Worm (Caenorhabditis elegans) whole organism, L1 larva: ENCODE data around the gene amt-4.
A peak's percentile ranks its signal among the peaks of the same experiment; 100 is the strongest.

Experiments used
- C04F5.9 ChIP-seq: sonication (generic microtip); optimal IDR thresholded peaks from 2 replicates; lab custom pipeline; 2016; ENCODE audit warnings: missing genetic modification characterization, missing compliant biosample characterization
- F16B12.6 ChIP-seq: fragments of 150-350 bp; optimal IDR thresholded peaks from 2 replicates; lab custom pipeline; 2014; ENCODE audit warnings: missing biosample characterization, missing genetic modification characterization
- aha-1 ChIP-seq: fragments of 150-350 bp; optimal IDR thresholded peaks from 2 replicates; lab custom pipeline; 2014; ENCODE audit warnings: missing biosample characterization, missing genetic modification characterization
- aly-2 ChIP-seq: fragments of 150-350 bp; optimal IDR thresholded peaks from 2 replicates; lab custom pipeline; 2014; ENCODE audit warnings: missing biosample characterization, missing genetic modification characterization
- blmp-1 ChIP-seq: fragments of 150-350 bp; optimal IDR thresholded peaks from 2 replicates; lab custom pipeline; 2014; ENCODE audit warnings: missing biosample characterization, missing genetic modification characterization
- ceh-63 ChIP-seq: fragments of 200-800 bp; sonication (Bioruptor generic); optimal IDR thresholded peaks from 2 replicates; lab custom pipeline; 2018; ENCODE audit warnings: mild to moderate bottlenecking, missing genetic modification characterization, missing compliant biosample characterization
- ceh-82 ChIP-seq, 3 experiments: fragments of 150-350 bp in 1 of 3; sonication (generic microtip) in 2 of 3; optimal IDR thresholded peaks; 2 replicates each; lab custom pipeline; 2014 to 2017; ENCODE audit warnings: missing biosample characterization in 3 of 3, missing genetic modification characterization in 3 of 3
- dsc-1 ChIP-seq: sonication (generic microtip); optimal IDR thresholded peaks from 2 replicates; lab custom pipeline; 2016; ENCODE audit warnings: mild to moderate bottlenecking, missing genetic modification characterization, missing compliant biosample characterization
- efl-1 ChIP-seq, 4 experiments: fragments of 150-350 bp; optimal IDR thresholded peaks in 3 of 4; peaks in 1 of 4; 1 replicate in 1 of 4; 2 replicates in 3 of 4; lab custom pipeline; 2014; ENCODE audit warnings: missing biosample characterization in 2 of 4, missing genetic modification characterization in 2 of 4, missing genetic modification reagents in 2 of 4
- efl-3 ChIP-seq: fragments of 200-800 bp; sonication (Bioruptor generic); optimal IDR thresholded peaks from 2 replicates; lab custom pipeline; 2018; ENCODE audit warnings: mild to moderate bottlenecking, missing genetic modification characterization, missing compliant biosample characterization
- egl-13 ChIP-seq: sonication (generic microtip); optimal IDR thresholded peaks from 2 replicates; lab custom pipeline; 2016; ENCODE audit warnings: missing genotype, missing genetic modification reagents, missing genetic modification characterization, missing compliant biosample characterization
- ets-5 ChIP-seq: fragments of 200-800 bp; sonication (Bioruptor generic); IDR thresholded peaks from 2 replicates; pipeline ENCODE4 v1.3.6; 2022; ENCODE audit warnings: missing genetic modification characterization, missing compliant biosample characterization
- fkh-10 ChIP-seq: sonication (generic microtip); optimal IDR thresholded peaks from 2 replicates; lab custom pipeline; 2017; ENCODE audit warnings: missing biosample characterization, missing genetic modification reagents, missing genetic modification characterization
- fkh-8 ChIP-seq: sonication (generic microtip); optimal IDR thresholded peaks from 2 replicates; lab custom pipeline; 2016; ENCODE audit warnings: mild to moderate bottlenecking, missing genetic modification characterization, missing compliant biosample characterization
- hpl-2 ChIP-seq: fragments of 150-350 bp; optimal IDR thresholded peaks from 2 replicates; lab custom pipeline; 2014; ENCODE audit warnings: missing biosample characterization, missing genetic modification reagents, missing genetic modification characterization
- isw-1 ChIP-seq: fragments of 200-800 bp; sonication (Bioruptor generic); IDR thresholded peaks from 2 replicates; pipeline ENCODE4 v1.3.6; 2022; ENCODE audit warnings: missing genetic modification characterization, missing compliant biosample characterization
- lin-14 ChIP-seq: fragments of 200-800 bp; sonication (Bioruptor generic); optimal IDR thresholded peaks from 2 replicates; lab custom pipeline; 2018; ENCODE audit warnings: mild to moderate bottlenecking, missing genetic modification characterization, moderate library complexity, missing compliant biosample characterization
- lin-15B ChIP-seq: fragments of 150-350 bp; sonication (generic microtip); optimal IDR thresholded peaks from 3 replicates; lab custom pipeline; 2014; ENCODE audit warnings: missing biosample characterization, missing genetic modification characterization
- lin-35 ChIP-seq, 2 experiments: fragments of 150-350 bp; optimal IDR thresholded peaks; 2 replicates each; lab custom pipeline; 2014; ENCODE audit warnings: missing biosample characterization in 2 of 2, missing genetic modification characterization in 2 of 2, missing genetic modification reagents in 2 of 2
- lin-39 ChIP-seq: fragments of 150-350 bp; optimal IDR thresholded peaks from 2 replicates; lab custom pipeline; 2014; ENCODE audit warnings: missing biosample characterization, missing genetic modification reagents, missing genetic modification characterization
- lir-3 ChIP-seq: sonication (generic microtip); optimal IDR thresholded peaks from 2 replicates; lab custom pipeline; 2016; ENCODE audit warnings: mild to moderate bottlenecking, missing genetic modification characterization, moderate library complexity, missing compliant biosample characterization; ENCODE audit not compliant: poor library complexity
- mef-2 ChIP-seq: fragments of 150-350 bp; optimal IDR thresholded peaks from 2 replicates; lab custom pipeline; 2014; ENCODE audit warnings: missing biosample characterization, missing genetic modification characterization
- mep-1 ChIP-seq: fragments of 150-350 bp; optimal IDR thresholded peaks from 2 replicates; lab custom pipeline; 2014; ENCODE audit warnings: missing biosample characterization, missing genetic modification characterization
- nhr-19 ChIP-seq: fragments of 200-800 bp; sonication (Bioruptor generic); conservative IDR thresholded peaks from 2 replicates; pipeline ENCODE4 v1.3.6; 2022; ENCODE audit warnings: missing genetic modification characterization, missing compliant biosample characterization
- nhr-28 ChIP-seq: fragments of 150-350 bp; optimal IDR thresholded peaks from 2 replicates; lab custom pipeline; 2014; ENCODE audit warnings: missing biosample characterization, missing genetic modification characterization
- nhr-47 ChIP-seq: sonication (generic microtip); optimal IDR thresholded peaks from 2 replicates; lab custom pipeline; 2016; ENCODE audit warnings: mild to moderate bottlenecking, missing genetic modification characterization, moderate library complexity, missing compliant biosample characterization
- nhr-71 ChIP-seq: sonication (generic microtip); optimal IDR thresholded peaks from 2 replicates; lab custom pipeline; 2016; ENCODE audit warnings: mild to moderate bottlenecking, missing genetic modification characterization, moderate library complexity, missing compliant biosample characterization
- nhr-77 ChIP-seq: fragments of 150-350 bp; optimal IDR thresholded peaks from 2 replicates; lab custom pipeline; 2014; ENCODE audit warnings: missing biosample characterization, missing genetic modification characterization
- unc-130 ChIP-seq: fragments of 150-350 bp; optimal IDR thresholded peaks from 2 replicates; lab custom pipeline; 2017; ENCODE audit warnings: missing biosample characterization, missing genetic modification characterization, inconsistent platforms
- unc-30 ChIP-seq: sonication (generic microtip); optimal IDR thresholded peaks from 2 replicates; lab custom pipeline; 2017; ENCODE audit warnings: missing biosample characterization, missing genetic modification characterization
- ztf-4 ChIP-seq: fragments of 150-350 bp; optimal IDR thresholded peaks from 2 replicates; lab custom pipeline; 2014; ENCODE audit warnings: missing biosample characterization, missing genetic modification characterization

amt-4 gene

DNA sequence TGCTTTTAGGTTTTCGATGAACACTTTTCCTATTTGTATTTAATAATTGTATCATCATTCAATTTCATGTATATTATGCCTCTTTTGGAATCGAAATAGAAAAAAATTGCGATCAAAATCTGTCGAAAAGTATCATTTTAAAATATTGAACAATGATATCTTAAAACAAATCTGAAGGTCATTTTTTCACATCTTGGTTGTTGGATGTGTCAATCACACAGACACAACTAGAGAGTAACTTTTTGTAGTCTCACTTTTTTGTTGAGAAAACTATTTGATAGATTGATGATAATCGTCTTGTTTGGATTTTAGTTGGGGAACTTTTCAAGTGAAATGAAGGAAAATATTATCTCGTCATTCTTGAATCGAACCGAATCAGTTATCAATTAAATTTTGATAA, 4.2 kb downstream of the amt-4 start (continued):
- TF ChIP-seq lin-35 (GFP tag; optimal IDR thresholded peaks at IDR 0.05; lab: Kevin White, UChicago) (no peak), F16B12.6 (no peak), unc-30 (tag; lab: Kevin White, UChicago) (no peak), nhr-19 (GFP tag; lab: Robert Waterston, UW) (no peak)
- TF ChIP-seq, all 84 proteins: peak for 8

DNA sequence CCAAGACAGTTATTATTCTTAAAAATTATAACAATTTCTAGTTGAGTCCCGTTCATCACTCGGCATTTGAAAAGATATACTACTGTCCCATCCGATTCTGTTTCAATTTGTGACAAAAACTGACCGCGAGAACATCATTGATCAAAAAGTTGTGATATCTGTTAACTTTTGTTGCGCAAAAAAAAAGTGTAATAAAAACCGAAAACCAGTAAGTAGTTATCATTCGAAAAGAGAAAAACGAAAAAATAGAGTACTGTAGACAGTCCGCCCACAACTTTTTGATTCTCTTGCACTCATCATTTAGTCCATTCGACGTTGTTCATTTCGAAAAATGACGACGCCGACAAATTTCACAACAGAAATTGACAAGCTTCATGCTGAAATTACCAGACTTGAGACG, 6.0 kb downstream of the amt-4 start, which contains the start of gene amt-1:
Gene amt-1, plus strand, starts transcription at position 301 of the 400 bp plus-strand sequence.
- TF ChIP-seq egl-13 (tag; lab: Kevin White, UChicago) (no peak), blmp-1 (tag; lab: Kevin White, UChicago) (peak; percentile 16)

DNA sequence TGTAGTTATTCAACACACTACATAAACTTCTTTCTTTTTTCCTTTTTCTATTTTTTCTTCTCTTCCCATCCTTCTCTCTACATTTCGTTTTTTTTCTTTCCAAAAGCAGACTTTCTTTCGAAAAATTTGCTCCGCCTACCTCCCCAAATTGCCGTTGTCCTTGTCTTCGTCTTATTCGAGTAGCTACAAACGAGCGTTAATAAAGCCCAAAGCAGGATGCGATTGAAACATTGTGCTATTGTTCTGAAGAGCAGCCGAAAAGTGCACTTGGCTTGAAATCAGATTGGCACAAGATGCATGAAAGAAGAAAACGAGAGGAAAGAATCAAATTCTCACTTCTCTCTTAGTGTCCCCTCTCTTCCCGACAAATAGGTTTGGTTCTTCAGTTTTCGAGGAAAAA, 9.8 kb downstream of the amt-4 start:
- TF ChIP-seq aly-2 (tag; lab: Kevin White, UChicago) (no peak), lin-14 (GFP tag; lab: Kevin White, UChicago) (peak; percentile 45), fkh-8 (tag; lab: Kevin White, UChicago) (no peak), hpl-2 (GFP tag; lab: Kevin White, UChicago) (no peak), lir-3 (tag; lab: Kevin White, UChicago) (no peak), fkh-10 (GFP tag; lab: Kevin White, UChicago) (peak; percentile 70)

DNA sequence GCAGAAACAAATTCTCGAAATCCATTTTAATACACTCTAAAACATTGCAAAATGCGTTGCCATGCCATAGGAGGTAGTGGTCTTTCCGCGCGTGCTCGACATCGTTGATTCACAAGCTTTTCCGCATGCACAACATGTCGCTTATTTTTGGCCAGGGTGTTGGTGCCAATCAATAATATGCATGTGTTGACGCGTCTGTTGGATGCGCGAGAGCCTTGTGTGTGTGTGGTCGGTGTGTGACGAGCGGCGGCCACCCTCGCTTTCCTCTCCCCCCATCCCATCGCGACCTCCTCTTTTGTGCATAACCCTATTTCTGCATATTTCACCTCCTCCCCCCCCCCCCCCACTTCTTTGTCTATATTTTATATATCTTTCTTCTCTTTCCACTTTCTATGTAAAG, 11.2 kb downstream of the amt-4 start:
- TF ChIP-seq aha-1 (tag; lab: Kevin White, UChicago) (no peak), mep-1 (tag; lab: Kevin White, UChicago) (no peak), dsc-1 (tag; lab: Kevin White, UChicago) (no peak), efl-1 (optimal IDR thresholded peaks at IDR 0.05; lab: Kevin White, UChicago) (no peak), efl-1 (GFP tag; optimal IDR thresholded peaks at IDR 0.05 in 1 of 2; lab: Kevin White, UChicago) (no peak), mef-2 (tag; lab: Kevin White, UChicago) (no peak), nhr-71 (tag; lab: Kevin White, UChicago) (no peak), lin-15B (no peak), ceh-82 (tag; optimal IDR thresholded peaks at IDR 0.05; lab: Kevin White, UChicago) (peak in 1 of 3 experiments; percentile 5), C04F5.9 (tag; lab: Kevin White, UChicago) (no peak), fkh-10 (GFP tag; lab: Kevin White, UChicago) (peak; percentile 7), lin-14 (GFP tag; lab: Kevin White, UChicago) (peak; percentile 70), efl-3 (GFP tag; lab: Kevin White, UChicago) (no peak), nhr-47 (tag; lab: Kevin White, UChicago) (no peak), lin-39 (no peak), nhr-77 (no peak), fkh-8 (tag; lab: Kevin White, UChicago) (peak; percentile 52), unc-130 (tag; lab: Kevin White, UChicago) (no peak), lir-3 (tag; lab: Kevin White, UChicago) (no peak), ceh-63 (GFP tag; lab: Kevin White, UChicago) (no peak)

DNA sequence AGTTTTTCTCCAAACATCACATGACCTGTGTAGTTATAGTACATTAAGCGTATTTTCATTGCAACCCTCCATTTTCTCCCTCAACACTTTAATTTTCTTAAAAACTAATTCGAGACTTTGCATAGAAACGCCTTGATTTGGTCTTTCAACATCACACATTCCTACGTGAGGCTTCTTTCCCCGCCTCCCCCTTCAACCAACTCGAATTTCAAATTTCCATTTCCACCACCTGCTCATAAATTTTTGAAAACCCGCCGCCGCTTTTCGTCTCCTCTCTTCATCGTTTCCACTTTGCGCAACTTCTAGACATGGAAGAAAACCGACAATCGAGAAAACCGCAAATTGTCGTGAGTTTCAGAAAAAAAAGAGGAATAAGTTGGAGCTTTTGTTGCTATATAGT, 12.8 kb downstream of the amt-4 start, which contains the start of gene C05E11.3:
Gene C05E11.3, plus strand, starts transcription at position 301 of the 400 bp plus-strand sequence.
- TF ChIP-seq isw-1 (GFP tag; lab: Robert Waterston, UW) (no peak), efl-1 (optimal IDR thresholded peaks at IDR 0.05; lab: Kevin White, UChicago) (no peak), efl-1 (GFP tag; optimal IDR thresholded peaks at IDR 0.05 in 1 of 2; lab: Kevin White, UChicago) (peak in 1 of 2 experiments; percentile 36), nhr-28 (tag; lab: Kevin White, UChicago) (no peak)

DNA sequence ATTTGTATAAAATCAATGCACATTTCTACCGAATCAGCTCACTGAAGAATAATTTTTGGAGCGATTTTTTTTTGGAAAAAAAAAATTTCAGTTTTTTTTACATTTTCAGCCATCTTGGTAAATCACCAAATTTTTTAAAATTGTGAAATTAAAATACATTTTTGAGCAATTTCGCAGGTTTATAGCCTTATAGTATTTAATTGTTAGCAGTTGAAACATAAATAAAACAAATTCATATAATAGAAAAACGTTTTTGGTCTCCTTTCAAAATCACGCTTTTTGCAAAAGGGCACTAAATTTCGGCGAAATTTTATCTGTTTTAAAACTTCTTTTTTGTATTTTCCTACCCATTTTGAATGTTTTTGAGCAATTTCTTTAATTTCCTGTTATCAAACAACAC, 13.5 kb downstream of the amt-4 start:
- no peak for TF ChIP-seq efl-3 (GFP tag; lab: Kevin White, UChicago)

DNA sequence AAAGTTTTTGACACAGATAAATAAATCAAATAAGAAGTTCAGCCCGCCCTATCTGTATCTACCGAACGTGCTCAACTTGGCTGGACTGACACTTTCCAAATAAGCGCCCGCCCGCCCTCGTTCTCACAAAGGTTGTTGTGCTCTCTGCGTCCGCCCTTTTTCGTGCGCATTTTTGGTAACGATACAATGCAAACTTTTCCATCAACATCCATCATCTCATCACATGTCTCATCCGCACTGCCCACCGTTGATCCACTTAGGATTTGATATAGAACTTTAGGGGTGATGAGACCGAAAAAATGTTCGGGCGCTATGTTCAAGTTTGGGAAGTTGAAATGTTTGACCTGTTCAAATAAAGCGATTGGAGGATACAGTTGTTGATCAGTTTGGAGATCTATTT, 20.5 kb downstream of the amt-4 start, which contains the start of gene C05E11.7:
Gene C05E11.7, minus strand, starts transcription at position 101 of the 400 bp plus-strand sequence.
- TF ChIP-seq ztf-4 (tag; lab: Kevin White, UChicago) (no peak), ets-5 (no peak), fkh-10 (GFP tag; lab: Kevin White, UChicago) (no peak)
